Worm (Caenorhabditis elegans): ENCODE measurements around the gene B0252.11.
A peak's percentile ranks its signal among the peaks of the same experiment; 100 is the strongest.

The B0252.11 gene

ce11 chrII:6930072-6930471, 12.5 kb upstream of the B0252.11 start:
- TF ChIP-seq ZK546.5 (tag; optimal IDR thresholded peaks at IDR 0.05): no peak
- TF ChIP-seq unc-55 (GFP tag; optimal IDR thresholded peaks at IDR 0.05): peak; percentile 58
- TF ChIP-seq ztf-11 (tag; optimal IDR thresholded peaks at IDR 0.05): no peak
- TF ChIP-seq C34F6.9 (tag; optimal IDR thresholded peaks at IDR 0.05): peak; percentile 45
- TF ChIP-seq lsy-2 (tag; optimal IDR thresholded peaks at IDR 0.05): no peak
- no peak for TF ChIP-seq gmeb-1 (tag; optimal IDR thresholded peaks at IDR 0.05)

DNA sequence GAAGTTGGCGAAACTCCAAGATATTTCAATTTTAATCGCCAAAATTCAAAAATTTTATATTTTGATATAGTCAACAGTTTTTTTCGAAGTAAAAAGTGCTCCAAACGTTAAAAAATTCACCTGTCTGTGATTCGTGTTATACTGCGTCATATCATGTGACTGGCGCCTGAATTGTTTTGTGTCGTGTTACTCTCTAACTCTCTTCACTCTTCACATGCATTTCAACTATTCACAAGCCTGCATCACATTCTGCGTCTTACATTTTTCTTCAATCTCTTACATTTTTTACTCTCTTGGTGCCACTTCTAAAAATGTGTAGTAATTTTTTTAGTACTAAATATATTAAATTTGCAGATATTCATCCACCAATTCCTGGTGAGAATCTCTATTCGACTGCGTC, 10.8 kb upstream of the B0252.11 start, which contains the start of gene flcn-1:
flcn-1 (plus strand) TSS at position 348 of the 400 bp plus-strand sequence.
- no peak for TF ChIP-seq egl-27 (tag; optimal IDR thresholded peaks at IDR 0.05)
- TF ChIP-seq F13H6.1 (tag; optimal IDR thresholded peaks at IDR 0.05): peak; percentile 59
- TF ChIP-seq crh-2 (tag; optimal IDR thresholded peaks at IDR 0.05): peak; percentile 59
- no peak for TF ChIP-seq unc-39 (tag; optimal IDR thresholded peaks at IDR 0.05)
- TF ChIP-seq mdl-1 (tag; optimal IDR thresholded peaks at IDR 0.05): no peak
- TF ChIP-seq sem-4 (tag; optimal IDR thresholded peaks at IDR 0.05): no peak
- TF ChIP-seq lin-39 (tag; optimal IDR thresholded peaks at IDR 0.05): no peak
- TF ChIP-seq ztf-11 (tag; optimal IDR thresholded peaks at IDR 0.05): no peak
- no peak for TF ChIP-seq nhr-77 (tag; optimal IDR thresholded peaks at IDR 0.05)
- TF ChIP-seq nhr-129 (tag; optimal IDR thresholded peaks at IDR 0.05): peak; percentile 63
- TF ChIP-seq lin-13 (GFP tag; optimal IDR thresholded peaks at IDR 0.05): no peak
- no peak for TF ChIP-seq nhr-21 (tag; optimal IDR thresholded peaks at IDR 0.05)
- TF ChIP-seq snpc-4 (tag; optimal IDR thresholded peaks at IDR 0.05): peak; percentile 2
- TF ChIP-seq zag-1 (tag; optimal IDR thresholded peaks at IDR 0.05): no peak
- no peak for TF ChIP-seq ama-1 (optimal IDR thresholded peaks at IDR 0.05)
- no peak for TF ChIP-seq ceh-16 (tag; optimal IDR thresholded peaks at IDR 0.05)
- TF ChIP-seq lin-11 (tag; optimal IDR thresholded peaks at IDR 0.05): no peak
- TF ChIP-seq gmeb-1 (tag; optimal IDR thresholded peaks at IDR 0.05): no peak
- TF ChIP-seq unc-62 (GFP tag; optimal IDR thresholded peaks at IDR 0.05): no peak
- TF ChIP-seq R02D3.7 (tag; optimal IDR thresholded peaks at IDR 0.05): no peak
- no peak for TF ChIP-seq nhr-12 (tag; optimal IDR thresholded peaks at IDR 0.05)
- peak; percentile 66 for TF ChIP-seq nhr-6 (tag; optimal IDR thresholded peaks at IDR 0.05)
- TF ChIP-seq aly-2 (tag; optimal IDR thresholded peaks at IDR 0.05): no peak
- no peak for TF ChIP-seq mab-5 (tag; optimal IDR thresholded peaks at IDR 0.05)
- TF ChIP-seq nhr-23 (tag; optimal IDR thresholded peaks at IDR 0.05): no peak
- no peak for TF ChIP-seq alr-1 (tag; optimal IDR thresholded peaks at IDR 0.05)
- peak; percentile 28 for TF ChIP-seq skn-1 (tag; optimal IDR thresholded peaks at IDR 0.05)
- TF ChIP-seq blmp-1 (tag; optimal IDR thresholded peaks at IDR 0.05; ENCODE audit: insufficient read depth): no peak
- peak; percentile 11 for TF ChIP-seq fos-1 (tag; optimal IDR thresholded peaks at IDR 0.05)
- peak; percentile 77 for TF ChIP-seq sma-9 (GFP tag; optimal IDR thresholded peaks at IDR 0.05)
- no peak for TF ChIP-seq sma-9 (tag; optimal IDR thresholded peaks at IDR 0.05)
- peak; percentile 80 for TF ChIP-seq C34F6.9 (tag; optimal IDR thresholded peaks at IDR 0.05)
- TF ChIP-seq elt-1 (tag; optimal IDR thresholded peaks at IDR 0.05): no peak
- TF ChIP-seq nhr-237 (tag; optimal IDR thresholded peaks at IDR 0.05): no peak
- TF ChIP-seq nhr-25 (tag; optimal IDR thresholded peaks at IDR 0.05): peak; percentile 38
- no peak for TF ChIP-seq peb-1 (tag; optimal IDR thresholded peaks at IDR 0.05)
- TF ChIP-seq ztf-1 (GFP tag; conservative IDR thresholded peaks at IDR 0.05): no peak
- no peak for TF ChIP-seq Y55F3AM.14 (GFP tag; optimal IDR thresholded peaks at IDR 0.05)
- TF ChIP-seq sma-3 (GFP tag; optimal IDR thresholded peaks at IDR 0.05): no peak
- TF ChIP-seq ZK546.5 (tag; optimal IDR thresholded peaks at IDR 0.05): no peak
- TF ChIP-seq ceh-82 (tag; optimal IDR thresholded peaks at IDR 0.05): no peak
- no peak for TF ChIP-seq dmd-4 (tag; optimal IDR thresholded peaks at IDR 0.05)
- no peak for TF ChIP-seq elt-3 (tag; optimal IDR thresholded peaks at IDR 0.05)
- no peak for TF ChIP-seq ztf-4 (tag; optimal IDR thresholded peaks at IDR 0.05)
- TF ChIP-seq nhr-11 (tag; optimal IDR thresholded peaks at IDR 0.05): no peak
- TF ChIP-seq unc-55 (GFP tag; optimal IDR thresholded peaks at IDR 0.05): peak; percentile 45
- no peak for TF ChIP-seq nhr-10 (tag; optimal IDR thresholded peaks at IDR 0.05)
- no peak for TF ChIP-seq mbf-1 (tag; optimal IDR thresholded peaks at IDR 0.05)
- peak in 1 of 2 experiments; percentile 66 for TF ChIP-seq lsy-2 (tag; optimal IDR thresholded peaks at IDR 0.05)

Data from whole organism, L2 larva.